Worm (Caenorhabditis elegans) whole organism, L1 larva: Measurements from ENCODE around the gene faah-6.

Experiments
- C04F5.9 ChIP-seq: sonication (generic microtip); optimal IDR thresholded peaks from 2 replicates; lab custom pipeline; 2016; ENCODE audit warnings: missing genetic modification characterization, missing compliant biosample characterization
- C16A3.4 ChIP-seq: fragments of 150-350 bp; optimal IDR thresholded peaks from 2 replicates; lab custom pipeline; 2014; ENCODE audit warnings: missing biosample characterization, missing genetic modification characterization
- F16B12.6 ChIP-seq: fragments of 150-350 bp; optimal IDR thresholded peaks from 2 replicates; lab custom pipeline; 2014; ENCODE audit warnings: missing biosample characterization, missing genetic modification characterization
- Y116A8C.19 ChIP-seq: sonication (generic microtip); optimal IDR thresholded peaks from 2 replicates; lab custom pipeline; 2016; ENCODE audit warnings: missing compliant biosample characterization, missing genetic modification characterization, borderline replicate concordance
- aha-1 ChIP-seq: fragments of 150-350 bp; optimal IDR thresholded peaks from 2 replicates; lab custom pipeline; 2014; ENCODE audit warnings: missing biosample characterization, missing genetic modification characterization
- alr-1 ChIP-seq: fragments of 200-800 bp; sonication (Bioruptor generic); optimal IDR thresholded peaks from 2 replicates; lab custom pipeline; 2018; ENCODE audit warnings: borderline replicate concordance, mild to moderate bottlenecking, missing genetic modification characterization, missing compliant biosample characterization
- aly-2 ChIP-seq: fragments of 150-350 bp; optimal IDR thresholded peaks from 2 replicates; lab custom pipeline; 2014; ENCODE audit warnings: missing biosample characterization, missing genetic modification characterization
- ama-1 ChIP-seq: fragments of 150-350 bp; optimal IDR thresholded peaks from 2 replicates; lab custom pipeline; 2014
- blmp-1 ChIP-seq: fragments of 150-350 bp; optimal IDR thresholded peaks from 2 replicates; lab custom pipeline; 2014; ENCODE audit warnings: missing biosample characterization, missing genetic modification characterization
- ceh-63 ChIP-seq: fragments of 200-800 bp; sonication (Bioruptor generic); optimal IDR thresholded peaks from 2 replicates; lab custom pipeline; 2018; ENCODE audit warnings: mild to moderate bottlenecking, missing genetic modification characterization, missing compliant biosample characterization
- ceh-8 ChIP-seq: fragments of 200-800 bp; sonication (Bioruptor generic); optimal IDR thresholded peaks from 2 replicates; lab custom pipeline; 2018; ENCODE audit warnings: mild to moderate bottlenecking, missing genetic modification characterization, moderate library complexity, missing compliant biosample characterization
- ceh-82 ChIP-seq, 3 experiments: fragments of 150-350 bp in 1 of 3; sonication (generic microtip) in 2 of 3; optimal IDR thresholded peaks; 2 replicates each; lab custom pipeline; 2014 to 2017; ENCODE audit warnings: missing biosample characterization in 3 of 3, missing genetic modification characterization in 3 of 3
- ceh-88 ChIP-seq: fragments of 200-800 bp; sonication (Bioruptor generic); IDR thresholded peaks from 2 replicates; pipeline ENCODE4 v1.3.6; 2022; ENCODE audit warnings: missing genetic modification characterization, missing compliant biosample characterization
- ceh-90 ChIP-seq: sonication (generic microtip); optimal IDR thresholded peaks from 2 replicates; lab custom pipeline; 2016; ENCODE audit warnings: missing genetic modification characterization, missing compliant biosample characterization
- dsc-1 ChIP-seq: sonication (generic microtip); optimal IDR thresholded peaks from 2 replicates; lab custom pipeline; 2016; ENCODE audit warnings: mild to moderate bottlenecking, missing genetic modification characterization, missing compliant biosample characterization
- efl-1 ChIP-seq, 4 experiments: fragments of 150-350 bp; optimal IDR thresholded peaks in 3 of 4; peaks in 1 of 4; 1 replicate in 1 of 4; 2 replicates in 3 of 4; lab custom pipeline; 2014; ENCODE audit warnings: missing biosample characterization in 2 of 4, missing genetic modification characterization in 2 of 4, missing genetic modification reagents in 2 of 4
- efl-3 ChIP-seq: fragments of 200-800 bp; sonication (Bioruptor generic); optimal IDR thresholded peaks from 2 replicates; lab custom pipeline; 2018; ENCODE audit warnings: mild to moderate bottlenecking, missing genetic modification characterization, missing compliant biosample characterization
- elt-2 ChIP-seq: sonication (generic microtip); optimal IDR thresholded peaks from 2 replicates; lab custom pipeline; 2016; ENCODE audit warnings: missing genetic modification characterization, mild to moderate bottlenecking, inconsistent platforms, missing compliant biosample characterization, missing genetic modification reagents
- fkh-4 ChIP-seq: sonication (generic microtip); optimal IDR thresholded peaks from 2 replicates; lab custom pipeline; 2016; ENCODE audit warnings: missing compliant biosample characterization, missing genetic modification characterization, borderline replicate concordance
- fkh-8 ChIP-seq: sonication (generic microtip); optimal IDR thresholded peaks from 2 replicates; lab custom pipeline; 2016; ENCODE audit warnings: mild to moderate bottlenecking, missing genetic modification characterization, missing compliant biosample characterization
- fos-1 ChIP-seq: fragments of 150-350 bp; optimal IDR thresholded peaks from 2 replicates; lab custom pipeline; 2014; ENCODE audit warnings: missing biosample characterization, missing genetic modification characterization
- hlh-17 ChIP-seq: fragments of 200-800 bp; sonication (Bioruptor generic); optimal IDR thresholded peaks from 2 replicates; lab custom pipeline; 2018; ENCODE audit warnings: missing genetic modification characterization, mild to moderate bottlenecking, missing compliant biosample characterization, moderate library complexity, borderline replicate concordance
- hpl-2 ChIP-seq: fragments of 150-350 bp; optimal IDR thresholded peaks from 2 replicates; lab custom pipeline; 2014; ENCODE audit warnings: missing biosample characterization, missing genetic modification reagents, missing genetic modification characterization
- jun-1 ChIP-seq: fragments of 150-350 bp; optimal IDR thresholded peaks from 2 replicates; lab custom pipeline; 2014; ENCODE audit warnings: missing biosample characterization, missing genetic modification reagents, missing genetic modification characterization
- lin-13 ChIP-seq: fragments of 150-350 bp; optimal IDR thresholded peaks from 2 replicates; lab custom pipeline; 2014; ENCODE audit warnings: missing biosample characterization, missing genetic modification reagents, missing genetic modification characterization
- lin-15B ChIP-seq: fragments of 150-350 bp; sonication (generic microtip); optimal IDR thresholded peaks from 3 replicates; lab custom pipeline; 2014; ENCODE audit warnings: missing biosample characterization, missing genetic modification characterization
- mab-9 ChIP-seq: fragments of 200-800 bp; sonication (Bioruptor generic); IDR thresholded peaks from 2 replicates; pipeline ENCODE4 v1.3.6; 2022; ENCODE audit warnings: missing genetic modification reagents, missing genetic modification characterization, missing compliant biosample characterization
- mdl-1 ChIP-seq, 2 experiments: fragments of 150-350 bp; optimal IDR thresholded peaks; 2 replicates each; lab custom pipeline; 2014 to 2017; ENCODE audit warnings: missing biosample characterization in 2 of 2, missing genetic modification characterization in 2 of 2, inconsistent platforms in 1 of 2
- mep-1 ChIP-seq: fragments of 150-350 bp; optimal IDR thresholded peaks from 2 replicates; lab custom pipeline; 2014; ENCODE audit warnings: missing biosample characterization, missing genetic modification characterization
- nhr-12 ChIP-seq: sonication (generic microtip); optimal IDR thresholded peaks from 2 replicates; lab custom pipeline; 2017; ENCODE audit warnings: missing biosample characterization, missing genetic modification characterization
- nhr-19 ChIP-seq: fragments of 200-800 bp; sonication (Bioruptor generic); conservative IDR thresholded peaks from 2 replicates; pipeline ENCODE4 v1.3.6; 2022; ENCODE audit warnings: missing genetic modification characterization, missing compliant biosample characterization
- nhr-20 ChIP-seq: sonication (generic microtip); optimal IDR thresholded peaks from 2 replicates; lab custom pipeline; 2016; ENCODE audit warnings: mild to moderate bottlenecking, missing genetic modification characterization, missing compliant biosample characterization
- nhr-237 ChIP-seq: fragments of 150-350 bp; optimal IDR thresholded peaks from 2 replicates; lab custom pipeline; 2014; ENCODE audit warnings: missing biosample characterization, missing genetic modification characterization
- nhr-28 ChIP-seq: fragments of 150-350 bp; optimal IDR thresholded peaks from 2 replicates; lab custom pipeline; 2014; ENCODE audit warnings: missing biosample characterization, missing genetic modification characterization
- nhr-47 ChIP-seq: sonication (generic microtip); optimal IDR thresholded peaks from 2 replicates; lab custom pipeline; 2016; ENCODE audit warnings: mild to moderate bottlenecking, missing genetic modification characterization, moderate library complexity, missing compliant biosample characterization
- nhr-71 ChIP-seq: sonication (generic microtip); optimal IDR thresholded peaks from 2 replicates; lab custom pipeline; 2016; ENCODE audit warnings: mild to moderate bottlenecking, missing genetic modification characterization, moderate library complexity, missing compliant biosample characterization
- nhr-77 ChIP-seq: fragments of 150-350 bp; optimal IDR thresholded peaks from 2 replicates; lab custom pipeline; 2014; ENCODE audit warnings: missing biosample characterization, missing genetic modification characterization
- nhr-84 ChIP-seq: sonication (generic microtip); optimal IDR thresholded peaks from 2 replicates; lab custom pipeline; 2017; ENCODE audit warnings: missing biosample characterization, missing genetic modification characterization
- nhr-85 ChIP-seq: sonication (generic microtip); peaks from one replicate; lab custom pipeline; 2016; ENCODE audit warnings: missing genetic modification characterization, inconsistent platforms, missing compliant biosample characterization
- pag-3 ChIP-seq: sonication (generic microtip); optimal IDR thresholded peaks from 2 replicates; lab custom pipeline; 2017; ENCODE audit warnings: missing genetic modification characterization, mild to moderate bottlenecking, missing compliant biosample characterization, antibody characterized with exemption, borderline replicate concordance; ENCODE audit not compliant: insufficient read depth
- pqm-1 ChIP-seq: sonication (generic microtip); optimal IDR thresholded peaks from 3 replicates; lab custom pipeline; 2017; ENCODE audit warnings: missing biosample characterization, missing genetic modification characterization
- rnt-1 ChIP-seq: sonication (generic microtip); optimal IDR thresholded peaks from 2 replicates; lab custom pipeline; 2016; ENCODE audit warnings: mild to moderate bottlenecking, missing genetic modification characterization, moderate library complexity, missing compliant biosample characterization
- skn-1 ChIP-seq: fragments of 150-350 bp; optimal IDR thresholded peaks from 2 replicates; lab custom pipeline; 2014; ENCODE audit warnings: missing biosample characterization, missing genetic modification characterization
- sptf-1 ChIP-seq: fragments of 150-350 bp; optimal IDR thresholded peaks from 2 replicates; lab custom pipeline; 2014; ENCODE audit warnings: missing biosample characterization, missing genetic modification characterization
- sup-37 ChIP-seq: fragments of 200-800 bp; sonication (Bioruptor generic); optimal IDR thresholded peaks from 2 replicates; lab custom pipeline; 2018; ENCODE audit warnings: mild to moderate bottlenecking, missing genetic modification characterization, missing compliant biosample characterization
- swsn-7 ChIP-seq: sonication (generic microtip); optimal IDR thresholded peaks from 2 replicates; lab custom pipeline; 2016; ENCODE audit warnings: missing genetic modification characterization, missing compliant biosample characterization
- tbx-2 ChIP-seq: sonication (generic microtip); optimal IDR thresholded peaks from 2 replicates; lab custom pipeline; 2016; ENCODE audit warnings: missing genetic modification characterization, missing compliant biosample characterization
- unc-130 ChIP-seq: fragments of 150-350 bp; optimal IDR thresholded peaks from 2 replicates; lab custom pipeline; 2017; ENCODE audit warnings: missing biosample characterization, missing genetic modification characterization, inconsistent platforms
- unc-30 ChIP-seq: sonication (generic microtip); optimal IDR thresholded peaks from 2 replicates; lab custom pipeline; 2017; ENCODE audit warnings: missing biosample characterization, missing genetic modification characterization
- unc-98 ChIP-seq: fragments of 200-800 bp; sonication (Bioruptor generic); IDR thresholded peaks from 2 replicates; pipeline ENCODE4 v1.3.6; 2022; ENCODE audit warnings: missing genetic modification characterization, missing compliant biosample characterization
- zag-1 ChIP-seq: fragments of 150-350 bp; optimal IDR thresholded peaks from 2 replicates; lab custom pipeline; 2014; ENCODE audit warnings: missing biosample characterization, missing genetic modification characterization
- zip-4 ChIP-seq: fragments of 200-800 bp; sonication (Bioruptor generic); optimal IDR thresholded peaks from 2 replicates; lab custom pipeline; 2018; ENCODE audit warnings: mild to moderate bottlenecking, missing genetic modification characterization, moderate library complexity, missing compliant biosample characterization
- ztf-11 ChIP-seq, 2 experiments: sonication (generic microtip); optimal IDR thresholded peaks; 2 replicates each; lab custom pipeline; 2016 to 2017; ENCODE audit warnings: missing genetic modification characterization in 2 of 2, missing biosample characterization in 1 of 2, missing compliant biosample characterization in 1 of 2
- ztf-4 ChIP-seq: fragments of 150-350 bp; optimal IDR thresholded peaks from 2 replicates; lab custom pipeline; 2014; ENCODE audit warnings: missing biosample characterization, missing genetic modification characterization

The faah-6 gene

DNA sequence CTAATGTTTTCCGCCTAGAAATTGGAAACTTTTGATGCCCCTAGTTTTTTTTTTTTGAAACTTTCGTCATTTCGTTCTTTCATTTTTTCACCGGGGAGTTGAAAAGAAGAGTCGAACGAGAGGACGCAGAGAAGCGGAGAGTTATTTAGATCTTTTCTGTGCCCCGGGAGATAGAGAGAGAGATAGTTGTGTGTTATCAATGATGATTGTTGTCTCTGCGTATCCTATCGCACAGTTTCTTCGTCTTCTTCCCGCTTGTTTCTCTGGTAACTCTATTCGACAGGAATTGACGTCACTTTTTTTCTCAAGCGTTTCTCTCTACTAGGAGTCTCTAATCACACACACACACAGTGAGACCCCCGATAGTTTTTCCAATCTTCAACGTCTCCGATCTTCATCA is 39.1 kb downstream of the faah-6 start (continued):
- TF ChIP-seq hlh-17 (GFP tag; lab: Kevin White, UChicago) (no peak), nhr-19 (GFP tag; lab: Robert Waterston, UW) (peak; percentile 52), lin-13 (GFP tag; lab: Kevin White, UChicago) (peak; percentile 25), elt-2 (tag; lab: Kevin White, UChicago) (peak; percentile 78), fkh-4 (tag; lab: Kevin White, UChicago) (no peak), pqm-1 (tag; lab: Kevin White, UChicago) (peak; percentile 88), nhr-77 (tag; lab: Kevin White, UChicago) (peak; percentile 65), ama-1 (lab: Kevin White, UChicago) (no peak), fos-1 (tag; lab: Kevin White, UChicago) (no peak), zip-4 (GFP tag; lab: Kevin White, UChicago) (no peak), nhr-47 (tag; lab: Kevin White, UChicago) (peak; percentile 54), ceh-63 (GFP tag; lab: Kevin White, UChicago) (no peak), efl-3 (GFP tag; lab: Kevin White, UChicago) (no peak), C16A3.4 (peak; percentile 61), ceh-82 (tag; optimal IDR thresholded peaks at IDR 0.05; lab: Kevin White, UChicago) (peak in 2 of 3 experiments; percentile 6 to 8), C04F5.9 (no peak), skn-1 (tag; lab: Kevin White, UChicago) (peak; percentile 45), Y116A8C.19 (tag; lab: Kevin White, UChicago) (no peak), unc-98 (no peak), nhr-71 (tag; lab: Kevin White, UChicago) (peak; percentile 79), unc-30 (tag; lab: Kevin White, UChicago) (no peak), aly-2 (tag; lab: Kevin White, UChicago) (no peak), sptf-1 (tag; lab: Kevin White, UChicago) (no peak), fkh-8 (no peak), pag-3 (tag; lab: Kevin White, UChicago) (no peak), unc-130 (tag; lab: Kevin White, UChicago) (peak; percentile 67), ztf-11 (tag; optimal IDR thresholded peaks at IDR 0.05; lab: Kevin White, UChicago) (no peak), zag-1 (tag; lab: Kevin White, UChicago) (no peak), jun-1 (tag; lab: Kevin White, UChicago) (peak; percentile 59), mep-1 (peak; percentile 37), nhr-85 (tag; lab: Kevin White, UChicago) (peak; percentile 91), nhr-84 (tag; lab: Kevin White, UChicago) (no peak), ztf-4 (tag; lab: Kevin White, UChicago) (no peak), lin-15B (tag; lab: Kevin White, UChicago) (no peak), nhr-12 (tag; lab: Kevin White, UChicago) (no peak), mab-9 (no peak), rnt-1 (peak; percentile 27), tbx-2 (tag; lab: Kevin White, UChicago) (peak; percentile 68), efl-1 (optimal IDR thresholded peaks at IDR 0.05; lab: Kevin White, UChicago) (peak; percentile 29 to 41), efl-1 (GFP tag; optimal IDR thresholded peaks at IDR 0.05 in 1 of 2; lab: Kevin White, UChicago) (peak; percentile 18 to 94), aha-1 (tag; lab: Kevin White, UChicago) (no peak), nhr-237 (tag; lab: Kevin White, UChicago) (no peak), mdl-1 (tag; optimal IDR thresholded peaks at IDR 0.05; lab: Kevin White, UChicago) (peak in 1 of 2 experiments; percentile 35), blmp-1 (tag; lab: Kevin White, UChicago) (peak; percentile 73), dsc-1 (tag; lab: Kevin White, UChicago) (no peak), ceh-90 (no peak), sup-37 (GFP tag; lab: Kevin White, UChicago) (no peak), nhr-28 (tag; lab: Kevin White, UChicago) (no peak), ceh-88 (GFP tag; lab: Robert Waterston, UW) (no peak), swsn-7 (tag; lab: Kevin White, UChicago) (peak; percentile 26), nhr-20 (tag; lab: Kevin White, UChicago) (peak; percentile 77), hpl-2 (no peak), F16B12.6 (tag; lab: Kevin White, UChicago) (no peak), alr-1 (tag; lab: Kevin White, UChicago) (no peak), ceh-8 (GFP tag; lab: Kevin White, UChicago) (no peak)
